Fruit fly (Drosophila melanogaster) whole organism, prepupa: ENCODE measurements around the gene TwdlD.

Experiments
- CG10669 ChIP-seq: fragments of 200-800 bp; sonication (Bioruptor generic); optimal IDR thresholded peaks from 3 replicates; lab custom pipeline; 2018; ENCODE audit warnings: missing biosample characterization, mild to moderate bottlenecking, missing genetic modification characterization, moderate library complexity
- CG11294 ChIP-seq: fragments of 200-800 bp; sonication (Bioruptor generic); IDR thresholded peaks from 2 replicates; pipeline ENCODE4 v1.3.6; 2022; ENCODE audit warnings: missing biosample characterization, missing genetic modification characterization
- CG11762 ChIP-seq: fragments of 200-800 bp; sonication (Bioruptor generic); optimal IDR thresholded peaks from 3 replicates; lab custom pipeline; 2016; ENCODE audit warnings: missing biosample characterization, missing genetic modification characterization; ENCODE audit not compliant: insufficient read depth
- CG16779 ChIP-seq: fragments of 200-800 bp; sonication (Bioruptor generic); optimal IDR thresholded peaks from 3 replicates; lab custom pipeline; 2017; ENCODE audit warnings: missing biosample characterization, mild to moderate bottlenecking, missing genetic modification characterization
- CG3032 ChIP-seq: fragments of 200-800 bp; optimal IDR thresholded peaks from 2 replicates; lab custom pipeline; 2019; ENCODE audit warnings: missing biosample characterization, mild to moderate bottlenecking, missing genetic modification characterization, moderate library complexity
- CG31627 ChIP-seq: fragments of 200-800 bp; sonication (Bioruptor generic); optimal IDR thresholded peaks from 3 replicates; lab custom pipeline; 2016; ENCODE audit warnings: missing biosample characterization, missing genetic modification characterization
- CG32006 ChIP-seq: fragments of 200-800 bp; sonication (Bioruptor generic); optimal IDR thresholded peaks from 3 replicates; lab custom pipeline; 2017; ENCODE audit warnings: missing biosample characterization, mild to moderate bottlenecking, missing genetic modification characterization
- CG34406 ChIP-seq: fragments of 200-800 bp; sonication (Bioruptor generic); optimal IDR thresholded peaks from 3 replicates; lab custom pipeline; 2016; ENCODE audit warnings: missing biosample characterization, missing genetic modification characterization
- CG4318 ChIP-seq: fragments of 200-800 bp; sonication (Bioruptor generic); optimal IDR thresholded peaks from 3 replicates; lab custom pipeline; 2017; ENCODE audit warnings: missing biosample characterization, mild to moderate bottlenecking, missing genetic modification characterization
- CG6163 ChIP-seq: fragments of 200-800 bp; sonication (Bioruptor generic); IDR thresholded peaks from 3 replicates; pipeline ENCODE4 v1.3.6; 2022; ENCODE audit warnings: missing biosample characterization, missing genetic modification characterization
- CG6276 ChIP-seq: fragments of 200-800 bp; sonication (Bioruptor generic); optimal IDR thresholded peaks from 2 replicates; lab custom pipeline; 2017; ENCODE audit warnings: missing biosample characterization, mild to moderate bottlenecking, missing genetic modification characterization
- CG6808 ChIP-seq: fragments of 200-800 bp; sonication (Bioruptor generic); optimal IDR thresholded peaks from 3 replicates; lab custom pipeline; 2017; ENCODE audit warnings: missing biosample characterization, missing genetic modification characterization, mild to moderate bottlenecking, moderate library complexity, missing genetic modification reagents
- CG6854 ChIP-seq: fragments of 200-800 bp; sonication (Bioruptor generic); optimal IDR thresholded peaks from 2 replicates; lab custom pipeline; 2017; ENCODE audit warnings: missing biosample characterization, mild to moderate bottlenecking, missing genetic modification characterization
- CG7368 ChIP-seq: fragments of 200-800 bp; sonication (Bioruptor generic); optimal IDR thresholded peaks from 3 replicates; lab custom pipeline; 2016; ENCODE audit warnings: missing biosample characterization, missing genetic modification characterization
- CG8319 ChIP-seq: fragments of 200-800 bp; sonication (Bioruptor generic); optimal IDR thresholded peaks from 3 replicates; lab custom pipeline; 2016; ENCODE audit warnings: missing biosample characterization, missing genetic modification characterization
- CG9139 ChIP-seq: fragments of 200-800 bp; sonication (Bioruptor generic); optimal IDR thresholded peaks from 3 replicates; lab custom pipeline; 2017; ENCODE audit warnings: missing biosample characterization, mild to moderate bottlenecking, missing genetic modification characterization
- Eip93F ChIP-seq: fragments of 200-800 bp; sonication (Bioruptor generic); optimal IDR thresholded peaks from 2 replicates; lab custom pipeline; 2016; ENCODE audit warnings: missing biosample characterization, mild to moderate bottlenecking, missing genetic modification characterization
- Ets21C ChIP-seq: fragments of 200-800 bp; sonication (Bioruptor generic); optimal IDR thresholded peaks from 3 replicates; lab custom pipeline; 2016; ENCODE audit warnings: missing biosample characterization, missing genetic modification characterization
- OdsH ChIP-seq: fragments of 200-800 bp; sonication (Bioruptor generic); optimal IDR thresholded peaks from 3 replicates; lab custom pipeline; 2016; ENCODE audit warnings: missing biosample characterization, missing genetic modification characterization
- Smox ChIP-seq: fragments of 200-800 bp; sonication (Bioruptor generic); optimal IDR thresholded peaks from 3 replicates; lab custom pipeline; 2016; ENCODE audit warnings: missing biosample characterization, missing genetic modification characterization
- achi ChIP-seq: fragments of 200-800 bp; sonication (Bioruptor generic); optimal IDR thresholded peaks from 3 replicates; lab custom pipeline; 2016; ENCODE audit warnings: missing biosample characterization, missing genetic modification characterization
- acj6 ChIP-seq: fragments of 200-800 bp; sonication (Bioruptor generic); optimal IDR thresholded peaks from 3 replicates; lab custom pipeline; 2016; ENCODE audit warnings: missing biosample characterization, missing genetic modification characterization
- dac ChIP-seq: fragments of 200-800 bp; sonication (Bioruptor generic); optimal IDR thresholded peaks from 2 replicates; lab custom pipeline; 2017; ENCODE audit warnings: missing biosample characterization, mild to moderate bottlenecking, missing genetic modification characterization
- dsx ChIP-seq: fragments of 200-800 bp; optimal IDR thresholded peaks from 3 replicates; lab custom pipeline; 2019; ENCODE audit warnings: missing biosample characterization, mild to moderate bottlenecking, missing genetic modification characterization, moderate library complexity; ENCODE audit not compliant: poor library complexity, severe bottlenecking
- eg ChIP-seq: fragments of 200-800 bp; sonication (Bioruptor generic); IDR thresholded peaks from 3 replicates; pipeline ENCODE4 v1.3.6; 2022; ENCODE audit warnings: missing biosample characterization, missing genetic modification characterization
- esn ChIP-seq: fragments of 200-800 bp; sonication (Bioruptor generic); optimal IDR thresholded peaks from 2 replicates; lab custom pipeline; 2016; ENCODE audit warnings: missing biosample characterization, mild to moderate bottlenecking, missing genetic modification characterization, moderate library complexity
- fd59A ChIP-seq: fragments of 200-800 bp; sonication (Bioruptor generic); optimal IDR thresholded peaks from 2 replicates; lab custom pipeline; 2017; ENCODE audit warnings: missing biosample characterization, mild to moderate bottlenecking, missing genetic modification characterization, missing genetic modification reagents
- fkh ChIP-seq: fragments of 200-800 bp; sonication (Bioruptor generic); optimal IDR thresholded peaks from 3 replicates; lab custom pipeline; 2017; ENCODE audit warnings: missing biosample characterization, mild to moderate bottlenecking, missing genetic modification characterization, moderate library complexity
- lz ChIP-seq: fragments of 200-800 bp; sonication (Bioruptor generic); optimal IDR thresholded peaks from 3 replicates; lab custom pipeline; 2016; ENCODE audit warnings: missing biosample characterization, missing genetic modification characterization
- net ChIP-seq: fragments of 200-800 bp; sonication (Bioruptor generic); optimal IDR thresholded peaks from 3 replicates; lab custom pipeline; 2016; ENCODE audit warnings: missing biosample characterization, missing genetic modification characterization
- salr ChIP-seq, 2 experiments: fragments of 200-800 bp; sonication (Bioruptor generic); optimal IDR thresholded peaks; 3 replicates each; lab custom pipeline; 2016 to 2018; ENCODE audit warnings: missing biosample characterization in 2 of 2, missing genetic modification characterization in 2 of 2, mild to moderate bottlenecking in 1 of 2
- svp ChIP-seq: fragments of 200-800 bp; sonication (Bioruptor generic); peaks from one replicate; lab custom pipeline; 2016; ENCODE audit warnings: missing biosample characterization, missing genetic modification characterization

TwdlD gene

DNA sequence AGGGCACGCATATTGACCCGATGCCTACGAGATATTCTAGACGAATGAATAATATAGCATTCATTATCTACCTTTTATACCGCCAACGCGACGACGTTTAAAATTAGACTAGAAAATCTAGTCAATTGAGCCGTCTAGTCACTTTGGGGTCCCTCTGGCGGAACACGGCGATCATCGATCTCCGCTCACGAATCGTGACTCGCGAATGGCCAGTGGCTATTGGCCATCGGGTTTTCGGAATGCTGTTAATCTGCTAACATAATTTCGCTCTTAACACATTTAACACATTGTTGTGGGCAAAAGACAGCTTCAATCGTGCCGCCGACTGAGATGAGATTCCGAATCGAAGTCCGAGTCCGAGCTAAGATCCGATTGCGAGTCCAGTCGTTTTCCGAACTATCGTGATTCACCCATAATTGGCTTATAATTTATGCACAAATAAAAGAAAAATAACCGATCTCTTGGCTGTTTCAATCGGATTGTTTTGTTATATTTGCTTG is 18.5 kb upstream of the TwdlD start, which contains the start of gene TwdlP:
TwdlP (minus strand) TSS at position 51 of the 500 bp plus-strand sequence.
- TF ChIP-seq Ets21C (GFP tag; lab: Kevin White, UChicago) (no peak), net (GFP tag; lab: Kevin White, UChicago) (no peak), CG6854 (GFP tag; lab: Kevin White, UChicago) (no peak), svp (GFP tag; lab: Kevin White, UChicago) (no peak), CG7368 (no peak), fd59A (GFP tag; lab: Kevin White, UChicago) (no peak), CG6808 (GFP tag; lab: Kevin White, UChicago) (no peak)

dm6 chr3R:26623493-26623956 is 16.3 kb upstream of the TwdlD start, which contains the start of gene TwdlB:
Gene TwdlB, minus strand, starts transcription at chr3R:26623543.
- TF ChIP-seq eg (no peak), CG8319 (GFP tag; lab: Kevin White, UChicago) (no peak), lz (GFP tag; lab: Kevin White, UChicago) (no peak), CG10669 (GFP tag; lab: Kevin White, UChicago) (no peak), CG11762 (GFP tag; lab: Kevin White, UChicago) (no peak), CG6163 (GFP tag; lab: Robert Waterston, UW) (no peak), fkh (GFP tag; lab: Kevin White, UChicago) (no peak), achi (GFP tag; lab: Kevin White, UChicago) (no peak), dsx (GFP tag; lab: Kevin White, UChicago) (no peak), OdsH (GFP tag; lab: Kevin White, UChicago) (no peak), CG3032 (tag; lab: Kevin White, UChicago) (no peak), CG16779 (tag; lab: Kevin White, UChicago) (no peak)

DNA sequence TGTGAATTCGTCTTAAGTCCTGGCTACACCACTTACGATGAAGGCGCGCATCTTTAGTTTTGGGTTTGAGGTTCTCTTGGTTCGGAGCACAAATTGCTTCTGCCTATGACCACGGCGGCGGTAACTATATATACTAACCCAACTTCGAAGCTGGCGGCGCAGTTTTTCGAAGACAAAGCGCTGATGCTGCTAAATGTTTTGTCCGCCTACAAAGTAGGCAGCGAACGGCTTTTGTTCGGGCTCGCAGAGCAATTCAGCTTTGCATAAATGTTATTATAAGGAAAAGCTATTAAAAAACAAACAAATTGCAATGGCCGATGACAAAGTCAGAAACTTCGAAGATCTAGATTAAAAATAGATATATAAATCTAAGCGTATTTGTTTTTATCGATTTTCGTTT is 14.3 kb upstream of the TwdlD start, which contains the start of gene TwdlL:
TwdlL (minus strand) TSS at position 101 of the 400 bp plus-strand sequence.
- TF ChIP-seq OdsH (GFP tag; lab: Kevin White, UChicago): no peak
- TF ChIP-seq CG34406 (GFP tag; lab: Kevin White, UChicago): no peak
- TF ChIP-seq Eip93F: no peak
- TF ChIP-seq net (GFP tag; lab: Kevin White, UChicago): no peak
- no peak for TF ChIP-seq dac (GFP tag; lab: Kevin White, UChicago)
- TF ChIP-seq CG9139 (GFP tag; lab: Kevin White, UChicago): no peak
- no peak for TF ChIP-seq CG4318 (GFP tag; lab: Kevin White, UChicago)
- no peak for TF ChIP-seq acj6 (GFP tag; lab: Kevin White, UChicago)
- TF ChIP-seq CG3032 (tag; lab: Kevin White, UChicago): no peak
- no peak for TF ChIP-seq salr (GFP tag; optimal IDR thresholded peaks at IDR 0.05; lab: Kevin White, UChicago)
- TF ChIP-seq Smox (GFP tag; lab: Kevin White, UChicago): no peak
- no peak for TF ChIP-seq esn (GFP tag; lab: Kevin White, UChicago)
- no peak for TF ChIP-seq CG32006 (GFP tag; lab: Kevin White, UChicago)
- no peak for TF ChIP-seq CG31627 (GFP tag; lab: Kevin White, UChicago)
- no peak for TF ChIP-seq lz (GFP tag; lab: Kevin White, UChicago)
- no peak for TF ChIP-seq CG6163 (GFP tag; lab: Robert Waterston, UW)

DNA sequence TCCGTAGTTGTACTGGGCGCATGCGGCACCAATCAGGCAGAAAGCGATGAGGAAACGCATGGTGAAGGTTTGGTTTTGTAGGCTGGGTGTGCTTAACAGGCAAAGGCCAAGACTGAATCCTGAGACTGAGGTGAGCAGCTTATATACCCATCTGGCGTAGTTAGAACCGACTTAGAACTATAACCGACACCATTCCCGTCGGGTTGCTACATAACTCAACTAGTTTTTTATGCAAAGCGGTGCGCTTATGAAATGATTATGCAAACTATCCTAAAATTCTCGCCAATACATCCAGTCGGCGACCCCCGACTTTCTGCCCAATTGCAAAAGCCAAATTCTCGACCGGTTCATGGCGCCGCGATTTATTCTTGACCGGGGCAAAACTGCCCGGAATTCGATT is 13.2 kb upstream of the TwdlD start, which contains the start of gene TwdlO:
TwdlO (minus strand) TSS at position 101 of the 400 bp plus-strand sequence.
- TF ChIP-seq CG6276 (no peak), CG11294 (GFP tag; lab: Robert Waterston, UW) (no peak), svp (GFP tag; lab: Kevin White, UChicago) (no peak), CG6854 (GFP tag; lab: Kevin White, UChicago) (no peak), fd59A (GFP tag; lab: Kevin White, UChicago) (no peak), Ets21C (GFP tag; lab: Kevin White, UChicago) (no peak)
- TF ChIP-seq, all 60 proteins: peak for 0
